Worm (Caenorhabditis elegans) whole organism, midembryonic: Measurements from ENCODE around the gene Y54G2A.32.

Source experiments
- cog-1 ChIP-seq: sonication (generic microtip); optimal IDR thresholded peaks from 2 replicates; lab custom pipeline; 2016; ENCODE audit warnings: missing genetic modification characterization, missing compliant biosample characterization
- flt-1 ChIP-seq: fragments of 200-800 bp; sonication (Bioruptor generic); IDR thresholded peaks from 2 replicates; pipeline ENCODE4 v1.3.6; 2022; ENCODE audit warnings: missing genetic modification characterization, missing compliant biosample characterization
- klf-2 ChIP-seq: fragments of 200-800 bp; sonication (Bioruptor generic); conservative IDR thresholded peaks from 2 replicates; pipeline ENCODE4 v1.3.6; 2022; ENCODE audit warnings: missing genetic modification reagents, missing genetic modification characterization, missing compliant biosample characterization
- med-1 ChIP-seq: sonication (generic microtip); optimal IDR thresholded peaks from 2 replicates; lab custom pipeline; 2017; ENCODE audit warnings: missing genetic modification characterization, mild to moderate bottlenecking, missing compliant biosample characterization, antibody characterized with exemption, missing genetic modification reagents; ENCODE audit not compliant: insufficient read depth
- tab-1 ChIP-seq: fragments of 200-800 bp; sonication (Bioruptor generic); IDR thresholded peaks from 2 replicates; pipeline ENCODE4 v1.3.6; 2022; ENCODE audit warnings: missing genetic modification characterization, missing compliant biosample characterization
- ztf-29 ChIP-seq: fragments of 200-800 bp; sonication (Bioruptor generic); IDR thresholded peaks from 2 replicates; pipeline ENCODE4 v1.3.6; 2022; ENCODE audit warnings: missing genetic modification reagents, missing genetic modification characterization, missing compliant biosample characterization

DNA sequence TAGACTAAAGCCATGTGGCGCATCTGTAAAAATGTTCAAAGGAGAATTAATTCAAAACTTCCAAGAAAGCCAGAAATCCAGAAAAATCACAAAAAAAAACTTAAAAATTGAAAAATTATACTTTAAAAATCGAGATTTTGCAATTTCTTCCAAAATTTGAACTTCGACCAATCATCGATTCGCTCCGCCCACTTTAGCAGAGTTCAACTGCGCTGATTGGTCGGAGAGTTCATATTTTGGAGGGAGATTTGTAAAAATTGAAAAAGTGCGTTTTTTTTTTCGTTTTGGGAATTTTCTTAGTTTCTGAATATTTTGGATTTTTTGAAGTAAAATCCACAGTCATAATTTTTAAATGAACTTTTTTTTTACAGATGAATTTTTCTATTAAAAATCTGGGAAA lies 9.8 kb upstream of the Y54G2A.32 start:
- TF ChIP-seq klf-2 = no peak
- TF ChIP-seq cog-1 (tag; lab: Kevin White, UChicago) = no peak
- TF ChIP-seq flt-1 (GFP tag; lab: Robert Waterston, UW) = no peak
- TF ChIP-seq med-1 (GFP tag; lab: Kevin White, UChicago) = no peak
- no peak for TF ChIP-seq ztf-29
- no peak for TF ChIP-seq tab-1 (GFP tag; lab: Robert Waterston, UW)
